Worm (Caenorhabditis elegans) whole organism, L4/young adult: ENCODE measurements around the gene F28H7.2.

Experiments used
- W03F9.2 ChIP-seq: fragments of 150-350 bp; optimal IDR thresholded peaks from 2 replicates; lab custom pipeline; 2014; ENCODE audit warnings: missing biosample characterization, missing genetic modification characterization
- dao-5 ChIP-seq: sonication (generic microtip); optimal IDR thresholded peaks from 2 replicates; lab custom pipeline; 2016; ENCODE audit warnings: missing genotype, missing genetic modification characterization, moderate library complexity, missing compliant biosample characterization
- him-1 ChIP-seq: sonication (generic microtip); optimal IDR thresholded peaks from 2 replicates; lab custom pipeline; 2016; ENCODE audit warnings: missing genotype, missing genetic modification reagents, missing genetic modification characterization, missing compliant biosample characterization

The F28H7.2 gene

DNA sequence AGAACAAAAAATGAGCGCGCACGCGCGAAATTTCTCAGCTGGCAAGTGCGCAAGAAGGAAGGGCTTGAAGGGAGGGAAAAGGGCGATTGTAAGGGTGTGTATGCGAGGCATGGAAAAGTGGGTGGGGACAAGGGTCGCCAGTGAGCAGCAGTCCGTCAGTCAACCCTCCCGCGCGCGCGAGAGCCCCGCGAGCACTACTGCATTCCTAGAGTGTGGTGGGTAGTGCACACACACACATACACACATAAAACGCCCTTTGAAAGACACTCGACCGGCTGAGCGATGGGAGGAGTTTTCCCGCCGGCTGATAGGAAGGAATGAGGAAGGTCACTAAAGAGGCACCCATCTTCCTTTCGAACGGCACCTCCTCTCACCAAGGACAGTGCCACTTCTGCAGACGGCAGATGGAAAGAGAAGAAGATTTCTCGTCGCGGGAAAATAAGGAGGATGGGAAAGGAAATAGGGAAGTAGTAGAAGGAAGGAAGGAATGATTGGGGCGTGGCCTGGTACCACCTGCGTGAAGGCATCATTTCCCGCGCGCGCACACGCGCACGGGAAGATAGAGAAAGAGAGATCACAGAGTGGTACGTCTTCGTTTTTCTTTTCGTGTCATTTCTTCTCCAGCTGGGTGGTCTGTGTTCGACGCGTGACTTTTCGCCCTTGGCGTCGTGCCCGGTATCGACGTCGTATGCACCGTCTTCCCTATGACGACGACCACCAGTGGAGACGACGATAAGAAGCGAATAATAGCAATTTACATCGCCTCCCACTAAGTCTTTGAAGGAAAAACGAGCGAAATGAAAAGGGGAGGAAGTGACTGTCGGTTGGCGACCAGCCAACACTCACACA, 30.6 kb upstream of the F28H7.2 start:
- TF ChIP-seq him-1 (tag; lab: Kevin White, UChicago) (no peak), W03F9.2 (tag; lab: Kevin White, UChicago) (no peak), dao-5 (tag; lab: Kevin White, UChicago) (no peak)

DNA sequence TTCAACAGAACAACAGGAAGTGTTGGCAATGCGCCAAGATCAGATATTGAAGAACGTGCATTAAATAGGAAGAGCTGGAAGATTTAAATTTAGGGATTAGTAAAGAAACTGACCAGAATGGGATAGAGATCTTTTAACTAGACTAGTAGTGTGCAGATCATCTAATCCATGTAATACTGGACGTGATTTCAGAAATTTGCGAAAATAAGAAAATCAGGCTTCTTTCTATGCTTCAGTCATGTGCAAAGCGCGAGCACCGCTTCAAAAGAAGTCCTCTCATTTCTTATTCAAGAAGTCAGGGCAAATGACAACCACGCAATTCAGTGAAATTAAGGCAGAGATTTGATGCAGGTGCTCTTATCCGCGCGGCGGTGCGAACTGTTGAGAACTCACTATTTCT, 29.7 kb upstream of the F28H7.2 start:
- TF ChIP-seq W03F9.2 (tag; lab: Kevin White, UChicago): no peak
- TF ChIP-seq him-1 (tag; lab: Kevin White, UChicago): no peak
- no peak for TF ChIP-seq dao-5 (tag; lab: Kevin White, UChicago)

DNA sequence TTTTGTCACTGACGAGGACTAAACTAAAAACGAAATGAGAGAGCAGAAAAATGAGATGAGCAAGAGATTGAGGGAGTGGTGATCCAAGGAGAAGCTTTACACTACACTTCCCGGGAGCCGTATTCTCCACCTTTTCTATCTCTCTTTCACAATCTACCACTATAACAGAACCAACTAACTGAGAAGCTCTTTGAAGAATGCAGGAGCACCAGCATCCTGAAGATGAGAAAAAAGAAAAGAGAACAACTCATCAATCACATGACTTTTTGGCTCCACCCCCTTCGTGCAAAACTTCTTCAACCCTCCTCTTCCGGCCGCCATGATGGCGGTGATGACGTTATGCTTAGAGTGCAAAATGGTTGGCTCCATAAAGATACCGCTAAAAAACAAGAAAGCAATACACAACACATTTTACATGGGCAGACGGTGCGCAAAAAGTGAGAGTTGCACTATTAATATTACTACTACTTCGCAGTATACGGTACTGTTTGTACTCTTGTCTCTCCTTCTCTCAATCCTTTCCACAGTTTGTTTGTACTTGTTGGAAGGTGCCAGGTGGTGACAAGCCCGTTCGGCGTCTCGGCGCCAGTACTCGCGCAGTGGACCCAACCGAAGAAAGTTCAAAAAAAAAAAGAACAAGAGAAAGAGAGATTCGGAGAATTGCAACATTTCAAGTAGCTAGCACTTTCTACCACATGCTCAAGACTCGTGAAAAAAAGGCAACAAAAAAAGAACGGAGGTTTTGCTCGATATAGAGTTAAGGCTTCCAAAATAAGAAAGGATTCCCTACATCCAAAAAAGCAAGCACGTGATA, 28.5 kb upstream of the F28H7.2 start:
- TF ChIP-seq W03F9.2 (tag; lab: Kevin White, UChicago) (no peak), dao-5 (tag; lab: Kevin White, UChicago) (no peak), him-1 (tag; lab: Kevin White, UChicago) (no peak)

DNA sequence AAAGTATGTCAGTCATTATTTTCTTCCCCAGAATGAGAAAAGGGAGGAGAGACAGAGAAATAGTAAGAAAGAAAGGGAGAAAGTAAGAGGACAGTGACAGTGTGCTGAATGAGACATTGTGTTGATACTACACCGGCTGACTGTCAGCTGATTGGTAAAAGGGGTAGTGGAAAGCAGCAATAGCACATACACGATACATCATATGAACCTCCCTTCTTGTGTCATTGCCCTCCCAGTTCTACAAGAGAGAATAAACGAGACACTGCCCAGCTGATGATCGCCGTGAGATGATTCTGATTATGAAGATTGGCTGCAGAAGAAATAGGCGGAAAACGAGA, 27.9 kb upstream of the F28H7.2 start:
- TF ChIP-seq W03F9.2 (tag; lab: Kevin White, UChicago): peak; percentile 11
- TF ChIP-seq dao-5 (tag; lab: Kevin White, UChicago): no peak

DNA sequence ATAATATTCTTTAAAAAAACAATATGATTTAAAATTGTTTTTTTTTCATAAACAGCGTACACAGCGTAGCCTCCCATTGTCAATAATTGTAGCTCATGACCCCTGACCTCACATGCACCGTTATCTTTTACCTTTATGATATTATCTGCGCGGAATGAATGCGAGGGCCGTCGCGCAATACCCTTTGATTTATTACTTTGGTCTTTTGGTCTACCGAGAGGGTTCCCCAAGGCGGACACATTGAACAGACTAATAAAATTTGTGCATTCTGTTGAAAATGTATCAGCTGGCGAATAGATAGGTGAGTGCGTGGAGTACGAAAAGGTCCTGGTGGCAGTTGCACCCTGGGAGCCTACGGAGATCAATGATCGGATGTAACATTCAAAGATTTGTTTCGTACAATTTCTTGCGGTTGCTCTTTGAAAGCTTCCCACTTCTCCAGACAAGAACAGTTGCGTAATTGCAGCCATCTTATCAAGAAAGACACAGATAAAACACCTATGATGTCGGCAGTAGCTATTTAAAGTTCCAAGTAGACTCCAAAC, 27.3 kb upstream of the F28H7.2 start:
- no peak for TF ChIP-seq dao-5 (tag; lab: Kevin White, UChicago)
- no peak for TF ChIP-seq him-1 (tag; lab: Kevin White, UChicago)
- TF ChIP-seq W03F9.2 (tag; lab: Kevin White, UChicago): no peak

ce11 chrV:10720876-10721275, 26.8 kb upstream of the F28H7.2 start:
- TF ChIP-seq dao-5 (tag; lab: Kevin White, UChicago): no peak
- no peak for TF ChIP-seq him-1 (tag; lab: Kevin White, UChicago)
- no peak for TF ChIP-seq W03F9.2 (tag; lab: Kevin White, UChicago)

DNA sequence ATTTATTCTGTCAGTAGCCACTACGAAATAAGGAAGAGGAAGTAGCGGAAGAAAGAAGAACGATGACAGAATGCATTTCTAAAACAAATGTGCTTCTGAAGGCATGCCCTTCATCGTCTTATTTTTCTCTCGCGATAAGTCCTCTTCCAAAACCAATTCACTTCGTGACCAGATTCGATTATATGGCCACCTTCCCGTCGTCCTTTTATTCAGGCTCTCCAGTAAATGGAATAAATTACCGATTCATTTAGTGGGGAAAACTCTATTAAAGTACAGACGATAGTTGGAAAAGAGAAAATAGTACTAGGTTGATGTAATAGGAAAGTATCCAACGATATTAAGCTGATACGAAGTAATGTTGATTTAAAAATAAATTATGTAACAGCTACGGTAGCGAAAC, 26.4 kb upstream of the F28H7.2 start:
- TF ChIP-seq him-1 (tag; lab: Kevin White, UChicago) (no peak), W03F9.2 (tag; lab: Kevin White, UChicago) (no peak), dao-5 (tag; lab: Kevin White, UChicago) (no peak)

- TF ChIP-seq him-1 (tag; lab: Kevin White, UChicago): peak; percentile 39
- no peak for TF ChIP-seq W03F9.2 (tag; lab: Kevin White, UChicago)
- no peak for TF ChIP-seq dao-5 (tag; lab: Kevin White, UChicago)
These were observed 25.7 kb upstream of the F28H7.2 start for ce11 chrV:10721912-10722426.

DNA sequence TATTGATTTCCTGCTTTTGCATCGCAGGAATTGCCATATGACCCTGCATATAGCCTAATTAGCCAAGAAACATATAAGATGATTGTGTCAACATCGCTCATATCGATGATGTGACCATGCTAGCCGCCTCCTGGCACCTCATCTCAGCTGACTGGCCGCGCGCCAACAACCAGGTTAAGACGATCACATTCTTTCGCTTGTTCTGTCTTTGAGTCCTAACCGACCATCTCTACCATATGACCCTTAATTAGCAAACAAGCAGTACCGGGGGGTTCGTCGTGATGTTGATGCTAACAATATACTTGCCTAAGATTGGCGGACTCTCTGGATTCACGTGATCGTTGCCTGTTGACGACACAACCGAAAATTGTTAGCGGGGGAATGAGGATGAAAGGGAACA, 25.1 kb upstream of the F28H7.2 start:
- TF ChIP-seq W03F9.2 (tag; lab: Kevin White, UChicago) (no peak), him-1 (tag; lab: Kevin White, UChicago) (no peak), dao-5 (tag; lab: Kevin White, UChicago) (no peak)

ce11 chrV:10723181-10723580, 24.5 kb upstream of the F28H7.2 start:
- no peak for TF ChIP-seq dao-5 (tag; lab: Kevin White, UChicago)
- TF ChIP-seq W03F9.2 (tag; lab: Kevin White, UChicago): no peak
- TF ChIP-seq him-1 (tag; lab: Kevin White, UChicago): no peak

DNA sequence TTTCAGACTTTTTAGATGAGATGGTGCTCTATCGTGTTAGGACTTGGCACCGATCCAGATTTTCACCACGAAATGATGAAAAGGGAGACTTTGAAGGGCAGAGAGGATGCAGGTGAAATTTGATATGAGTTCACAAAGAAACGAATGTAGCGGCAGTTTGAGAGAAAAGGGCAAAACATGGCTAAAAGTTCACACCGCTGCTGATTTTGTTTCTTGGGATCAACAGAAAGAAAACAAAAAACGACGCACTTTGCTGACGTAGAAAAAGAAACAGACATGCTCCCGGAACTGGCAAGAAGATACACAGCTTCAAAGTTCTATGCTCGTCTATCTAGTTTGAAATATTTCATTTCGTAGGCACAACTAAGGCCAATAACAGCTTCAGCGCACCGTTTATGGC, 24.1 kb upstream of the F28H7.2 start:
- TF ChIP-seq dao-5 (tag; lab: Kevin White, UChicago) (no peak), him-1 (tag; lab: Kevin White, UChicago) (no peak), W03F9.2 (tag; lab: Kevin White, UChicago) (no peak)

DNA sequence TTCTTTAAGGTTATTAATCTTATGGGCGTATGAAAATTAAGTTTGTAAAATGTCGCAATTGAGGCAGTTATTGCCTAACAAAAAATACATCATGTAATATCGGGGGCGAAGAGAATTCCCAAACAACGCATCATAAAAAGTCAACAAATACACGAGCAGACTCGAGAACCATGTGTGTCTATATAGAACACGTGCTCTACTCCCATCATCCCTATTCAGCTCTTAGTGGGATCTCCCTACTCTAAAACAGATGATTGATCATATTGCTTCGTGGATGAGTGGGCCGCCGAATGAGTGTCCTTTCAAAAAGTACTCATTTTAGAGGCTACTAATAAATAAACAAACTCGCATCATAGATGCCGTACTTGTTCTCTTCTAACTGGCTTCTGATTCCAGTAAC, 23.2 kb upstream of the F28H7.2 start:
- TF ChIP-seq dao-5 (tag; lab: Kevin White, UChicago): no peak
- TF ChIP-seq W03F9.2 (tag; lab: Kevin White, UChicago): no peak
- no peak for TF ChIP-seq him-1 (tag; lab: Kevin White, UChicago)

DNA sequence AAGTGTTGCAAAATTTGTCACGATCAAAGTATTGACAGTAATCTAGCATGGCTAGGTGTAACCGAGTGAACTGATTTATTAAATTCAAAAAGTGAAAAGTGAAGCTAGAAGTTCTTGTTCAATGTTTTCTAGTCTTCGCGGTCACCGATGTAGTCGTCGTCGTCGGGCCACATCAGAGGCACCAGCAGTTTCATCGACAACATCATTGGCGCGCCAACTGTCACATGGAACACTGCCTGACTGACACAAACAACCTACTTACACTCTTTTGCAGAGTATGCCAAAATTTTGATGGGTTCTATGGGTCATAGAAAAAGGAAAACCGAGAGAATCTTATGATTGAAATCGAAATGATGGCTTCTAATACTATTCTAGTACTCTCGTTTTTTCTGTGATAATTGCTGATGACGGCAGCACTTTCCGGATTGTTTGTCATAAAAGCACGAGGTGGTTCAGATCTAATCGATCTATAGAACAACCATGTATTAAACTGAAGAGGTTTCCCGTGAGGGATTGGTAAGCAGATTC, 22.2 kb upstream of the F28H7.2 start:
- TF ChIP-seq him-1 (tag; lab: Kevin White, UChicago) (no peak), W03F9.2 (tag; lab: Kevin White, UChicago) (no peak), dao-5 (tag; lab: Kevin White, UChicago) (no peak)
